Fruit fly (Drosophila melanogaster): ENCODE results near the gene VhaAC45RP.

Gene VhaAC45RP

dm6 chr3R:30163228-30163627, 3.0 kb downstream of the VhaAC45RP start:
- TF ChIP-seq CG34367 (tag; optimal IDR thresholded peaks at IDR 0.05), result no peak
- TF ChIP-seq Ets98B (GFP tag; IDR thresholded peaks at IDR 0.05), result peak; percentile 32; the same call in 1 of the 2 replicates

DNA sequence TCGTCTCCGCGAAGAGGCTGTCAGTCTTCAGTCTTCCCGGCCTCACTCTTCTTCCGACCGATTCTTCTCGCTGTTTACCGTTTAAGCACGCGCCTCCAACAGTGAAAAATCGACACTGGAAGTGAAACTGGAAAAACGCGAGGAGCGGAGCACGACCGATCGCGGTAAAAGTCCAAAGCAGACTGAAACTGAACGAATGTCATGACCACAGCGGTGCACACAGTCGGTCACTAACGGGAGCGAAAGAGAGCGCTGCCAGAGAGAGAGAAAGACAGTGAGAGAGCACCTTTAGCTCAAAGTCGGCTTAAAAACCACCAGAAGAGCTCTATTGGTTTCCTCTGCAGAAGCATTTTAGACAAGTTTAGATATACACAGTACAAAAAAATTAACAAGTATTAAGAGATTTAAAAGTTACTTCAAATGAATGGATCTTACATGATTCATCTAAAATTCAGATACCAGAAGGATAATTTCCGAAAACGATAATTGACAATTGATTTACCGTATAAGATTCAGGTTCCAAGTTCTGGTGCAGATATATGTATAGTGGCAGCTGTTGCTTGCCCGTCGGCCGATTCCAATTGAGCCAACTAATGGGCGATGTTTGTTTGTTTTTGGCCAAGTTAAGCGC, 5.8 kb downstream of the VhaAC45RP start, which contains the start of gene CG11498:
CG11498 (minus strand) TSS at position 162 of the 631 bp plus-strand sequence.
- TF ChIP-seq CG4496 (GFP tag; IDR thresholded peaks at IDR 0.05) (peak; percentile 76), Pif1B (GFP tag; optimal IDR thresholded peaks at IDR 0.05) (peak; percentile 30), fd96Ca (GFP tag; IDR thresholded peaks at IDR 0.05) (0 out of 3 replicates have a peak, but pooled peaks have one; percentile 27), Ets98B (GFP tag; IDR thresholded peaks at IDR 0.05) (peak; percentile 59; the same call in 1 of the 2 replicates), CG13204 (GFP tag; optimal IDR thresholded peaks at IDR 0.05) (peak; percentile 36), gl (tag; optimal IDR thresholded peaks at IDR 0.05) (no peak), CG15710 (tag; optimal IDR thresholded peaks at IDR 0.05) (no peak), CG32121 (GFP tag; IDR thresholded peaks at IDR 0.05) (peak; percentile 46), Pif1A (GFP tag; optimal IDR thresholded peaks at IDR 0.05) (peak; percentile 38), rn (GFP tag; IDR thresholded peaks at IDR 0.05) (no peak), CG14655 (GFP tag; optimal IDR thresholded peaks at IDR 0.05) (peak; percentile 33), CG34367 (tag; optimal IDR thresholded peaks at IDR 0.05) (no peak), D1 (tag; optimal IDR thresholded peaks at IDR 0.05) (no peak), CG8159 (tag; optimal IDR thresholded peaks at IDR 0.05) (no peak), CG12605 (GFP tag; IDR thresholded peaks at IDR 0.05) (peak; percentile 24; the same call in 1 of the 2 replicates), CG8301 (tag; optimal IDR thresholded peaks at IDR 0.05) (no peak)

DNA sequence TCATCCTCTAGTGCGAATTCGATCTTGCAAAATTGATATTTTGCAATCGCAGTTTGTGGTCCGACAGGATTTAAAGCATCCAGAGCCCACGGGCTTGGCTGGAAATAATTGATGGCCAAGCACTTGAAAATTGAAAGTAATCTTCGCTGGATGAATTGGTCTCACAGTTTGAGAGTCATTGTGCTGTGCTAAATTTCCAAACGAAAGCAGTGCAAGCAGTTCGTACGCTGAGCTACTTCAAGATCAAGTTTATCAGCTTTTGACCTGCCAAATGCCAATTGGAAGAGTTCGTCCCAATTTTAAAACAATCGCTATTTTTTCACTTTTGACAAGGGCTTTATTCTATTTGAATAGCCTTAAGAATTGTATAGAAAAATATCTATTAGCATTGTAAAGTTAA, 12.4 kb downstream of the VhaAC45RP start:
- no peak for TF ChIP-seq CG9948 (tag; optimal IDR thresholded peaks at IDR 0.05)
- TF ChIP-seq CG14655 (GFP tag; optimal IDR thresholded peaks at IDR 0.05), result no peak
- TF ChIP-seq CG8159 (tag; optimal IDR thresholded peaks at IDR 0.05), result no peak
- peak; percentile 17; the same call in 1 of the 3 replicates for TF ChIP-seq CG4496 (GFP tag; IDR thresholded peaks at IDR 0.05)
- no peak for TF ChIP-seq CG13204 (GFP tag; optimal IDR thresholded peaks at IDR 0.05)
- no peak for TF ChIP-seq fd96Ca (GFP tag; IDR thresholded peaks at IDR 0.05)
- TF ChIP-seq D1 (tag; optimal IDR thresholded peaks at IDR 0.05), result no peak
- TF ChIP-seq gl (tag; optimal IDR thresholded peaks at IDR 0.05), result no peak

DNA sequence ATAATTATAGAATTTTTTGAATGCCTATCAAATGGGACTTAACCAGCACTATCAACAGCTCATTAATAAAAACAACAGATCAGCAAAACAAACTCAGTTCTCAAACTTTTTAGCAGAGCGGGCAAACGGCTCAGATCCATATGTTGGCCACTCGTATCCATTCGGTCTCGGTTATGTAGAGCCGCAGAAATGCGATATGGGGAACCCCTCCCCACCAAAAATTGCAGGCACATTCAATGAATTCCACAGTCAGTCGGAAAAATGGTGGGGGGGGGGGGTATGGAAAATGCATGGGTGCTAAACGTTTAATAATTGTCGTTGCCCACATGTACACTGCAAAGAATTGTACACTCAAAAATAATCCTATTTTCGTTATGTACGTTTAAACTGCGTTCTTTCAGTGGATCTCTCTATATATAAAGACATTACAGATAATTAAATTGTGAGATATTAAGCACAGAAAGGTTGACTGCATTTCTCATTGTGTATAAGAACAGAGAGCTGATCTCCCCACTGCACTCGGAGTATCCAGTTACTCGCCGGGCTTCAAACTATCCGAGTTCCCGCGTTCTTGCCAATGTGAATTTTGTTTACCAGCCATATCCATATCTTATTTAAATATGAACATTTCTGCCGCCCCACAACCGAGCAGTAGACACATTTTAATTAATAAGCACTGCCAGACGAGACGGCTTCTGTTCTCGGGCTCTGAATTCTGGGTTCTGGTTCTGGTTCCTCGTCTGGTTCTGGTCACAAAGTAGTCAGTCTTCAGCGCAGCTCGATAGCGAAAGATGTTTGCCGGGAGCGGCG, 14.7 kb downstream of the VhaAC45RP start, which contains the start of gene CG15529:
CG15529 (plus strand) TSS at position 760 of the 810 bp plus-strand sequence.
- peak; percentile 67 for TF ChIP-seq CG14655 (GFP tag; optimal IDR thresholded peaks at IDR 0.05)
- peak; percentile 78 for TF ChIP-seq CG32121 (GFP tag; IDR thresholded peaks at IDR 0.05)
- peak; percentile 35 for TF ChIP-seq gl (tag; optimal IDR thresholded peaks at IDR 0.05)
- peak; percentile 63 for TF ChIP-seq CG8301 (tag; optimal IDR thresholded peaks at IDR 0.05)
- peak; percentile 90 for TF ChIP-seq CG4496 (GFP tag; IDR thresholded peaks at IDR 0.05)
- TF ChIP-seq Snoo (tag; optimal IDR thresholded peaks at IDR 0.05), result no peak
- TF ChIP-seq rn (GFP tag; IDR thresholded peaks at IDR 0.05), result peak; percentile 58
- TF ChIP-seq CG9948 (tag; optimal IDR thresholded peaks at IDR 0.05), result peak; percentile 61
- no peak for TF ChIP-seq CG10348 (GFP tag; IDR thresholded peaks at IDR 0.05)
- peak; percentile 75 for TF ChIP-seq CG15710 (tag; optimal IDR thresholded peaks at IDR 0.05)
- peak; percentile 74; the same call in 2 of the 3 replicates for TF ChIP-seq fd96Ca (GFP tag; IDR thresholded peaks at IDR 0.05)
- no peak for TF ChIP-seq EcR (GFP tag; optimal IDR thresholded peaks at IDR 0.05)
- TF ChIP-seq CG13204 (GFP tag; optimal IDR thresholded peaks at IDR 0.05), result peak; percentile 30
- peak; percentile 50 for TF ChIP-seq Pif1B (GFP tag; optimal IDR thresholded peaks at IDR 0.05)
- peak; percentile 3 for TF ChIP-seq D1 (tag; optimal IDR thresholded peaks at IDR 0.05)
- peak; percentile 74 for TF ChIP-seq CG17806 (tag; optimal IDR thresholded peaks at IDR 0.05)
- peak; percentile 78 for TF ChIP-seq CG8159 (tag; optimal IDR thresholded peaks at IDR 0.05)
- TF ChIP-seq Pif1A (GFP tag; optimal IDR thresholded peaks at IDR 0.05), result peak; percentile 10
- peak; percentile 82 for TF ChIP-seq Ets98B (GFP tag; IDR thresholded peaks at IDR 0.05)
- TF ChIP-seq CG12605 (GFP tag; IDR thresholded peaks at IDR 0.05), result peak; percentile 56; the same call in 1 of the 2 replicates
- TF ChIP-seq CG34367 (tag; optimal IDR thresholded peaks at IDR 0.05), result peak; percentile 58

DNA sequence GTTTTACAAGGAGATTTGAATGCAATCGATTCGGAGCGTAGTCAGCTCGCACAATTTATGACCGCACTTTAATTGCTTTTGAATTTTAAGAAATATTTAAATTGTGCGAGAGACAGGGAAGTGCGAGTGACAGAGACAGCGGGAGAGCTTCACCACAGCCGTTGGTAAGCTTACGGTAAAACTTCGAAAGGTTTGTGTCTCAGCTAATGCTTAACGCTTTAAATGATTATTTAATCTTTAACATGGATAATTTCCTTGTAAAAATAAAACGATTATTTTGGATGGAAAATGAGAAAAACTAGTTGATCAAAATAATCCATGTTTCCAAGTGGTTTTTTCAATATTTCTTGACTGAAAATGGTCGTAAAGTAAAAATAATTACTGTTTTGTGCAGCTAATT, 15.6 kb downstream of the VhaAC45RP start:
- TF ChIP-seq Pif1B (GFP tag; optimal IDR thresholded peaks at IDR 0.05), result no peak
- no peak for TF ChIP-seq CG13204 (GFP tag; optimal IDR thresholded peaks at IDR 0.05)
- no peak for TF ChIP-seq CG4496 (GFP tag; IDR thresholded peaks at IDR 0.05)
- TF ChIP-seq rn (GFP tag; IDR thresholded peaks at IDR 0.05), result no peak
- TF ChIP-seq D1 (tag; optimal IDR thresholded peaks at IDR 0.05), result no peak
- TF ChIP-seq Snoo (tag; optimal IDR thresholded peaks at IDR 0.05), result no peak
- no peak for TF ChIP-seq Pif1A (GFP tag; optimal IDR thresholded peaks at IDR 0.05)
- TF ChIP-seq CG12605 (GFP tag; IDR thresholded peaks at IDR 0.05), result no peak
- no peak for TF ChIP-seq CG8159 (tag; optimal IDR thresholded peaks at IDR 0.05)
- TF ChIP-seq CG32121 (GFP tag; IDR thresholded peaks at IDR 0.05), result no peak
- no peak for TF ChIP-seq CG9948 (tag; optimal IDR thresholded peaks at IDR 0.05)
- no peak for TF ChIP-seq Ets98B (GFP tag; IDR thresholded peaks at IDR 0.05)
- TF ChIP-seq CG15710 (tag; optimal IDR thresholded peaks at IDR 0.05), result no peak
- TF ChIP-seq CG14655 (GFP tag; optimal IDR thresholded peaks at IDR 0.05), result no peak
- no peak for TF ChIP-seq CG17806 (tag; optimal IDR thresholded peaks at IDR 0.05)

All from whole organism, pupa.